Worm (Caenorhabditis elegans) whole organism, early embryonic: ENCODE data around the gene C27B7.9.
A peak's percentile ranks its signal among the peaks of the same experiment; 100 is the strongest.

Source experiments
- B0310.2 ChIP-seq: sonication (generic microtip); optimal IDR thresholded peaks from 2 replicates; lab custom pipeline; 2016; ENCODE audit warnings: mild to moderate bottlenecking, missing genetic modification characterization, missing compliant biosample characterization
- F13C5.2 ChIP-seq: sonication (generic microtip); optimal IDR thresholded peaks from 2 replicates; lab custom pipeline; 2017; ENCODE audit warnings: mild to moderate bottlenecking, missing genetic modification characterization, inconsistent platforms, missing compliant biosample characterization
- aly-1 ChIP-seq: sonication (generic microtip); optimal IDR thresholded peaks from 2 replicates; lab custom pipeline; 2016; ENCODE audit warnings: missing genetic modification characterization, missing compliant biosample characterization
- ama-1 ChIP-seq: fragments of 150-350 bp; optimal IDR thresholded peaks from 2 replicates; lab custom pipeline; 2014
- ceh-13 ChIP-seq: fragments of 200-800 bp; sonication (Bioruptor generic); optimal IDR thresholded peaks from 2 replicates; lab custom pipeline; 2018; ENCODE audit warnings: mild to moderate bottlenecking, missing genetic modification characterization, missing compliant biosample characterization
- ceh-36 ChIP-seq: sonication (generic microtip); optimal IDR thresholded peaks from 2 replicates; lab custom pipeline; 2016; ENCODE audit warnings: missing genetic modification characterization, inconsistent platforms, missing compliant biosample characterization
- ets-7 ChIP-seq: sonication (generic microtip); optimal IDR thresholded peaks from 2 replicates; lab custom pipeline; 2016; ENCODE audit warnings: missing genotype, missing genetic modification characterization, missing compliant biosample characterization
- flt-1 ChIP-seq: fragments of 200-800 bp; sonication (Bioruptor generic); IDR thresholded peaks from 2 replicates; pipeline ENCODE4 v1.3.6; 2022; ENCODE audit warnings: missing genetic modification characterization, missing compliant biosample characterization
- hmbx-1 ChIP-seq: sonication (generic microtip); optimal IDR thresholded peaks from 2 replicates; lab custom pipeline; 2016; ENCODE audit warnings: mild to moderate bottlenecking, missing genetic modification characterization, missing compliant biosample characterization
- hmg-4 ChIP-seq: fragments of 200-800 bp; sonication (Bioruptor generic); optimal IDR thresholded peaks from 2 replicates; lab custom pipeline; 2018; ENCODE audit warnings: mild to moderate bottlenecking, missing genetic modification characterization, missing compliant biosample characterization
- hnd-1 ChIP-seq: sonication (generic microtip); optimal IDR thresholded peaks from 2 replicates; lab custom pipeline; 2016; ENCODE audit warnings: missing genetic modification characterization, missing compliant biosample characterization
- pes-1 ChIP-seq: fragments of 200-800 bp; sonication (Bioruptor generic); IDR thresholded peaks from 2 replicates; pipeline ENCODE4 v1.3.6; 2022; ENCODE audit warnings: missing genetic modification reagents, missing genetic modification characterization, missing compliant biosample characterization
- scrt-1 ChIP-seq: fragments of 200-800 bp; sonication (Bioruptor generic); IDR thresholded peaks from 2 replicates; pipeline ENCODE4 v1.3.6; 2022; ENCODE audit warnings: missing genetic modification characterization, missing compliant biosample characterization
- sea-1 ChIP-seq: fragments of 200-800 bp; sonication (Bioruptor generic); conservative IDR thresholded peaks from 2 replicates; pipeline ENCODE4 v1.3.6; 2022; ENCODE audit warnings: missing genetic modification characterization, missing compliant biosample characterization
- tbx-11 ChIP-seq: fragments of 200-800 bp; sonication (Bioruptor generic); IDR thresholded peaks from 2 replicates; pipeline ENCODE4 v1.3.6; 2022; ENCODE audit warnings: missing genetic modification characterization, missing compliant biosample characterization
- tbx-37 ChIP-seq: fragments of 200-800 bp; sonication (Bioruptor generic); conservative IDR thresholded peaks from 2 replicates; pipeline ENCODE4 v1.3.6; 2022; ENCODE audit warnings: missing genetic modification reagents, missing genetic modification characterization, missing compliant biosample characterization
- tra-4 ChIP-seq: sonication (generic microtip); optimal IDR thresholded peaks from 2 replicates; lab custom pipeline; 2017; ENCODE audit warnings: missing genetic modification characterization, missing compliant biosample characterization

Gene C27B7.9

DNA sequence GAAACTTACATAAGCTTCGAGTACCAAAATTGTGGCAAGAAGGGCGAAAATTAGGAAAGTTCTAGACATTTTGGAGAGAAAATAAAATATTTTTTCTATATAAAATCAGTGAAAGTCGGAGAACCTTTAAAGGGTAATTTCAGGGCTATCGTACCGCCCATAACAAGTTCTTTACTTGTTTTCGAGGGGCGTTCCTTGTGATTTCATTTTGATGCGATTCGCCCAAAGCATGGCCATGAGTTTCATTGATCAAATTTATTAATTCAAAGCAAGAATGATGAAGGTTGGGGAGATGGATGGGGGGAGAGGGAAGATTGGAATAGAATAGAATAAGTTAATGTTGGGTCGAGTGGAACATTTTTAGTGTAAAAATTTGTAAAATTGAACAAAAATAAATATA lies at the start of gene C27B7.9:
C27B7.9 (minus strand) TSS at position 101 of the 400 bp plus-strand sequence.
- TF ChIP-seq scrt-1 (no peak), hmg-4 (GFP tag; lab: Kevin White, UChicago) (no peak), ama-1 (lab: Kevin White, UChicago) (no peak), sea-1 (GFP tag; lab: Robert Waterston, UW) (no peak), tbx-11 (GFP tag; lab: Robert Waterston, UW) (no peak), aly-1 (no peak), B0310.2 (tag; lab: Kevin White, UChicago) (no peak), F13C5.2 (tag; lab: Kevin White, UChicago) (no peak), ceh-13 (GFP tag; lab: Kevin White, UChicago) (no peak), hnd-1 (tag; lab: Kevin White, UChicago) (no peak), ceh-36 (tag; lab: Kevin White, UChicago) (no peak), pes-1 (GFP tag; lab: Robert Waterston, UW) (no peak)

DNA sequence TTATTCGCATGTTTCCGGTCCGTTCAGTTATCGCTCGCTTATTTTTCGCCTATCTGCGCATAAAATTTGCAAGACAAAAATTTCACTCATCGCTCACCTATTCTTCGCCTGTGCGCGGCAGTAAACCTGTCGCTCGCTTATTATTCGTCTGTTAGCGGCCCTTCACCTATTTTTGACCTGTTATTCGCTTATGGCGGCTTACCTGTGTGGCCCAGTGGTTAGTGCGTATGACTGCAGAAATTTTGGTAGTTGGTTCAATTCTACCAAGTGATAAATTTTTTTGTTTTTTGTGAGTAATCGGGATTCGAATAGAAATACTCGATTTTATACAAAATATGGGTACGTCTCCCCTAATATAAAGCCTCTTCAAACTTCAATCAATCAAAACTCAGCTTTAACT lies 48.1 kb upstream of the C27B7.9 start:
- TF ChIP-seq tbx-11 (GFP tag; lab: Robert Waterston, UW) (peak; percentile 82), scrt-1 (peak; percentile 86), pes-1 (GFP tag; lab: Robert Waterston, UW) (peak; percentile 92), flt-1 (GFP tag; lab: Robert Waterston, UW) (peak; percentile 87), sea-1 (GFP tag; lab: Robert Waterston, UW) (peak; percentile 84), tbx-37 (GFP tag; lab: Robert Waterston, UW) (peak; percentile 78)

DNA sequence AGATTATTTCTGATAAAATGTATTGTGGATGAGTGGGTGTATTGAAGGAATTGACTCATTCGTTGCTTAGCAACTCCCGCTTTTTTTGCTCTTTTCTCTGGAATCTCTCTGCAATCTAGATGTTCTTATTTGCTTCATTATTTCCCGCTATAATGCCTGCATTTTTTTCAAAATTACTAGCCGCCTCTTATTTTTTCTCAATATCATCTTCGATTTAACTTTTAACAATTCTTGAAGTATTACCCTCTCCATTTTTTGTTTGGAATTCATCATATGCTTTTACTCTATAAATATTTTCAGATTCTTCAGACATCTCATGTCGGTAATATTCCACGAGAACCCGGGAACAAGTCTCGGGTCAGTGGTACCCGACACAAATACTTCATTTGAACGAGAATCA lies 40.3 kb upstream of the C27B7.9 start, which contains the start of gene tpra-1:
tpra-1 (plus strand) TSS at position 301 of the 400 bp plus-strand sequence.
- TF ChIP-seq ceh-13 (GFP tag; lab: Kevin White, UChicago) (no peak), ets-7 (no peak), hnd-1 (tag; lab: Kevin White, UChicago) (no peak), flt-1 (GFP tag; lab: Robert Waterston, UW) (no peak), scrt-1 (no peak), B0310.2 (tag; lab: Kevin White, UChicago) (no peak), tbx-11 (GFP tag; lab: Robert Waterston, UW) (no peak), tra-4 (no peak)

DNA sequence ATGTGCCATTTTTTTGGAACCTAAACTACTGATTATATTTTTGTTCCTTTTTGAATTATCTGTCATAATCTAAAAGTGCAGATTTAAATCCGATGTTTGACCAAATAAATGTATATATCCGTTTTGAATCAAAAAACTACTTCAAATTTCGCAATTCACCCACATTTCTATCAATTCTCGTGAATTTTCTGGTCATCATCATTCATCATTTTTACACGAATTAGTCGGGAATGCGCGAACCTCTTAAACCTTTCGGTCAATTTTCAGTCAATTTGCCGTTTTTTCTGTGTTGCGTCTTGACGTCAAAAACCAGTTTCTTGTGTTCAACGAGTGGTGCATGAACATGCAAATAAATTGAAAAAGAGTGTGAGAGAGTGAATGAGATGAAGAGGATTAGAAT lies 38.2 kb upstream of the C27B7.9 start:
- no peak for TF ChIP-seq ceh-13 (GFP tag; lab: Kevin White, UChicago)
- no peak for TF ChIP-seq ama-1 (lab: Kevin White, UChicago)
- no peak for TF ChIP-seq ceh-36 (tag; lab: Kevin White, UChicago)
- no peak for TF ChIP-seq pes-1 (GFP tag; lab: Robert Waterston, UW)
- TF ChIP-seq hmg-4 (GFP tag; lab: Kevin White, UChicago) = no peak
- no peak for TF ChIP-seq ets-7
- TF ChIP-seq B0310.2 (tag; lab: Kevin White, UChicago) = no peak
- TF ChIP-seq hmbx-1 (tag; lab: Kevin White, UChicago) = no peak
- TF ChIP-seq tra-4 = no peak
- TF ChIP-seq aly-1 = no peak
- TF ChIP-seq tbx-37 (GFP tag; lab: Robert Waterston, UW) = no peak
- TF ChIP-seq tbx-11 (GFP tag; lab: Robert Waterston, UW) = no peak
- TF ChIP-seq hnd-1 (tag; lab: Kevin White, UChicago) = no peak
- no peak for TF ChIP-seq flt-1 (GFP tag; lab: Robert Waterston, UW)
- no peak for TF ChIP-seq F13C5.2 (tag; lab: Kevin White, UChicago)
- no peak for TF ChIP-seq sea-1 (GFP tag; lab: Robert Waterston, UW)
- no peak for TF ChIP-seq scrt-1

DNA sequence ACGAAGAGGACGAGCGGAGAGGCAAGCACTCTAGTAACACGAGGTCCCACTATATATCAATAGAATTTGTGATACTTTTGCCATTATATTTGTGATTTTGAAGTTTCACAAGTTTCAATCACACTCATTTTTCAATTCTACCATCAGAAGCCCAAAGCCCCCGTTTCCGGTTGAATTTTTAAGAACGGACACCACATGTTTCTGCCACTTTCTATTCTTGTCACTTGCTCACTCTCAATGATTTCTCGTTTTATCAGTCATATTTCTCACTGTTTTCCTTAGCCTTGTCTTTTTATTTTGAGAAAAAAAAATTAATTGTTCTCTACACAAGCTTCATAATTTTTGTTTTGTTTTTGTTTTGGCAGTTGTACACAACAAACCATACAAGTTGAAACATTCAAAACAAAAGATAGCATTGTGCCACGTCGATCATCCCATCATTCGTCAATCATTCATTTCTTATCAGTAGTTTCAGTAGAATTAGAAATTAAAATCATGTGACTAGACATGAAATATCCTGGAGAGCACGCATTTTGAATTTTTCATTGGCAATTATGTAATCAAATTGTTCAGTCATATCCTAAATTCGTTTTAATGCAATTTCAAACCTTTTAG lies 36.1 kb upstream of the C27B7.9 start:
- no peak for TF ChIP-seq hmg-4 (GFP tag; lab: Kevin White, UChicago)
- no peak for TF ChIP-seq tbx-11 (GFP tag; lab: Robert Waterston, UW)
- TF ChIP-seq hmbx-1 (tag; lab: Kevin White, UChicago) = no peak
- no peak for TF ChIP-seq scrt-1
- no peak for TF ChIP-seq ceh-36 (tag; lab: Kevin White, UChicago)
- TF ChIP-seq tra-4 = no peak
- no peak for TF ChIP-seq ama-1 (lab: Kevin White, UChicago)

DNA sequence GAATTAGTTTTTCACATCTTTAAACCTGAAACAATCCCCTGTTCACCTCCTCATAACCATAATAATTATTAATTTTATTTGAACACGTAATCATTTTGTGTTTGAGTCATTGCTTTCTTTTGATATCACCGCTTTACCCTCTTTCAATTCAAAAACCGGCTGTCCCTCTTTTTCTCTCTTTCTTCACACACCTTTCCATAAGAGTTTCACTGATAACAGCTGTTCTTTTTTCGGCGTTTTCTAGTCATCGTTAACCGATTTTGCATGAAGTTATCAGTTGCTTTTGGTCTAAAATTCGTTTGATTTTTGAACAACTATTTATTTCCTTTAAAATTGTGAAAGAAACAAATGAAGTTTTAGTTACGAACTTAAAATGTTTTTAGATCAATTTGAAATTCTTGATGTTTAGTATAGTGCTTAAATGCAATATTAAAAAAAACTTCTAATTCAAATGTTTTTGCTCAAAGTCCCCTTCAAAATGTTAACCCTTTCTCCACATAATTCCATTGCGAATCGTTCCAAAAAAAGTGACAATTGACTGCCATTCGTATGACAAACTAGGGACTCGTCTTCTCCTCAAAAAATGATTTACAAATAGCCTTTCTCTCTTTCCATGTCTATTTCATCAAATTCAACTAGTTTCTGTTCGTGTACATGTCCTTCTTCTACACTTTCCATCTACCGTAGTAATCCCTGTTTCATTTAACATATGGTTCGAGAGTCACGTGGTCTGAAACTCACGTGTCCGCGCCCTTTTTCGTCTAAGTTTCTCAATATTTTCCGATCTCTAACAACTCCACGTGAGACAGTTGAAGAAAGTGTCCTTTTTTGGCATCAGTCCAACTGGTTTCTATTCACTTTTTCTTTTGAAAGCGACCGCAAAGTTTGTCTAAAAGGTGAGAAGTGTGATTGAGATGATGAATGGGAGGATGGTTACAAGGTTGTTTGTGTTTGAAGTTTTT lies 33.4 kb upstream of the C27B7.9 start:
- TF ChIP-seq tbx-37 (GFP tag; lab: Robert Waterston, UW) (no peak), hmbx-1 (tag; lab: Kevin White, UChicago) (no peak), pes-1 (GFP tag; lab: Robert Waterston, UW) (no peak), tra-4 (no peak), tbx-11 (GFP tag; lab: Robert Waterston, UW) (no peak), scrt-1 (no peak), F13C5.2 (tag; lab: Kevin White, UChicago) (no peak), flt-1 (GFP tag; lab: Robert Waterston, UW) (no peak), ets-7 (no peak), hmg-4 (GFP tag; lab: Kevin White, UChicago) (no peak), hnd-1 (tag; lab: Kevin White, UChicago) (no peak), ceh-13 (GFP tag; lab: Kevin White, UChicago) (no peak), B0310.2 (tag; lab: Kevin White, UChicago) (no peak), aly-1 (no peak), ceh-36 (tag; lab: Kevin White, UChicago) (no peak), sea-1 (GFP tag; lab: Robert Waterston, UW) (no peak), ama-1 (lab: Kevin White, UChicago) (no peak)
